Fruit fly (Drosophila melanogaster) whole organism, embryonic: ENCODE results near the gene Ythdc1.

Experiments
- Adf1 ChIP-seq: fragments of 200-800 bp; sonication (Bioruptor generic); IDR thresholded peaks from 2 replicates; pipeline ENCODE4 v1.3.6; 2022; ENCODE audit warnings: missing biosample characterization, missing genetic modification characterization
- Asciz ChIP-seq: fragments of 200-800 bp; sonication (Bioruptor generic); optimal IDR thresholded peaks from 2 replicates; lab custom pipeline; 2017; ENCODE audit warnings: missing biosample characterization, mild to moderate bottlenecking, missing genetic modification characterization, missing genetic modification reagents
- Blimp-1 ChIP-seq: fragments of 200-800 bp; sonication (Bioruptor generic); optimal IDR thresholded peaks from 3 replicates; lab custom pipeline; 2018; ENCODE audit warnings: missing biosample characterization, missing genetic modification characterization, mild to moderate bottlenecking, moderate library complexity, missing genetic modification reagents
- CG10543 ChIP-seq: fragments of 200-800 bp; sonication (Bioruptor generic); optimal IDR thresholded peaks from 3 replicates; lab custom pipeline; 2017; ENCODE audit warnings: missing biosample characterization, mild to moderate bottlenecking, missing genetic modification characterization, moderate library complexity
- CG12104 ChIP-seq: fragments of 200-800 bp; sonication (Bioruptor generic); optimal IDR thresholded peaks from 3 replicates; lab custom pipeline; 2016; ENCODE audit warnings: missing biosample characterization, missing genetic modification characterization
- CG12391 ChIP-seq: fragments of 200-800 bp; sonication (Bioruptor generic); optimal IDR thresholded peaks from 3 replicates; lab custom pipeline; 2018; ENCODE audit warnings: missing biosample characterization, mild to moderate bottlenecking, missing genetic modification characterization, moderate library complexity
- CG12744 ChIP-seq: fragments of 200-800 bp; sonication (Bioruptor generic); optimal IDR thresholded peaks from 2 replicates; lab custom pipeline; 2016; ENCODE audit warnings: missing biosample characterization, missing genetic modification characterization
- CG13287 ChIP-seq: fragments of 200-800 bp; sonication (Bioruptor generic); IDR thresholded peaks from 2 replicates; pipeline ENCODE4 v1.3.6; 2022; ENCODE audit warnings: missing biosample characterization, missing genetic modification characterization; ENCODE audit not compliant: partially characterized antibody
- CG14441 ChIP-seq: fragments of 200-800 bp; sonication (Bioruptor generic); IDR thresholded peaks from 2 replicates; pipeline ENCODE4 v1.3.6; 2022; ENCODE audit warnings: missing biosample characterization, missing genetic modification characterization
- CG15269 ChIP-seq: fragments of 200-800 bp; sonication (Bioruptor generic); optimal IDR thresholded peaks from 2 replicates; lab custom pipeline; 2018; ENCODE audit warnings: missing biosample characterization, mild to moderate bottlenecking, missing genetic modification characterization, moderate library complexity
- CG15514 ChIP-seq: fragments of 200-800 bp; sonication (Bioruptor generic); optimal IDR thresholded peaks from 3 replicates; lab custom pipeline; 2017; ENCODE audit warnings: missing biosample characterization, missing genetic modification characterization, mild to moderate bottlenecking, moderate library complexity, missing genetic modification reagents
- CG30020 ChIP-seq: fragments of 200-800 bp; optimal IDR thresholded peaks from 2 replicates; lab custom pipeline; 2019; ENCODE audit warnings: missing biosample characterization, mild to moderate bottlenecking, missing genetic modification characterization, moderate library complexity
- CG30403 ChIP-seq: fragments of 200-800 bp; sonication (Bioruptor generic); optimal IDR thresholded peaks from 3 replicates; lab custom pipeline; 2016; ENCODE audit warnings: missing biosample characterization, missing genetic modification characterization
- CG34376 ChIP-seq: fragments of 200-800 bp; sonication (Bioruptor generic); optimal IDR thresholded peaks from 2 replicates; lab custom pipeline; 2018; ENCODE audit warnings: missing biosample characterization, mild to moderate bottlenecking, missing genetic modification characterization
- CG3847 ChIP-seq: fragments of 200-800 bp; sonication (Bioruptor generic); IDR thresholded peaks from 2 replicates; pipeline ENCODE4 v1.3.6; 2022; ENCODE audit warnings: missing biosample characterization, missing genetic modification characterization
- CG4617 ChIP-seq: fragments of 200-800 bp; sonication (Bioruptor generic); optimal IDR thresholded peaks from 3 replicates; lab custom pipeline; 2016; ENCODE audit warnings: missing biosample characterization, missing genetic modification characterization, borderline replicate concordance
- CG7556 ChIP-seq: fragments of 200-800 bp; sonication (Bioruptor generic); optimal IDR thresholded peaks from 2 replicates; lab custom pipeline; 2017; ENCODE audit warnings: missing biosample characterization, mild to moderate bottlenecking, missing genetic modification characterization
- CG8765 ChIP-seq: fragments of 200-800 bp; sonication (Bioruptor generic); IDR thresholded peaks from 2 replicates; pipeline ENCODE4 v1.3.6; 2022; ENCODE audit warnings: missing biosample characterization, missing genetic modification characterization
- CG9876 ChIP-seq: fragments of 200-800 bp; sonication (Bioruptor generic); optimal IDR thresholded peaks from 2 replicates; lab custom pipeline; 2016; ENCODE audit warnings: missing biosample characterization, missing genetic modification characterization
- E2f2 ChIP-seq: fragments of 200-800 bp; sonication (Bioruptor generic); IDR thresholded peaks from 2 replicates; pipeline ENCODE4 v1.3.6; 2022; ENCODE audit warnings: missing biosample characterization, missing genetic modification characterization
- HmgD ChIP-seq: fragments of 200-800 bp; sonication (Bioruptor generic); optimal IDR thresholded peaks from 3 replicates; lab custom pipeline; 2016; ENCODE audit warnings: missing biosample characterization, missing genetic modification characterization
- Hmr ChIP-seq: fragments of 200-800 bp; sonication (Bioruptor generic); optimal IDR thresholded peaks from 3 replicates; lab custom pipeline; 2017; ENCODE audit warnings: mild to moderate bottlenecking, missing biosample characterization, missing genetic modification reagents, missing genetic modification characterization
- Kr ChIP-seq: fragments of 200-800 bp; sonication (Bioruptor generic); optimal IDR thresholded peaks from 2 replicates; lab custom pipeline; 2017; ENCODE audit warnings: missing biosample characterization, mild to moderate bottlenecking, missing genetic modification characterization
- Lhr ChIP-seq: fragments of 200-800 bp; sonication (Bioruptor generic); optimal IDR thresholded peaks from 3 replicates; lab custom pipeline; 2017; ENCODE audit warnings: mild to moderate bottlenecking, missing biosample characterization, missing genetic modification reagents, missing genetic modification characterization
- Opbp ChIP-seq: fragments of 200-800 bp; sonication (Bioruptor generic); IDR thresholded peaks from 3 replicates; pipeline ENCODE4 v1.3.6; 2022; ENCODE audit warnings: missing biosample characterization, missing genetic modification characterization; ENCODE audit not compliant: partially characterized antibody
- Spps ChIP-seq: fragments of 200-800 bp; sonication (Bioruptor generic); optimal IDR thresholded peaks from 2 replicates; lab custom pipeline; 2018; ENCODE audit warnings: missing biosample characterization, mild to moderate bottlenecking, missing genetic modification characterization
- Sry-β ChIP-seq: fragments of 200-800 bp; sonication (Bioruptor generic); optimal IDR thresholded peaks from 2 replicates; lab custom pipeline; 2018; ENCODE audit warnings: missing biosample characterization, mild to moderate bottlenecking, missing genetic modification characterization, moderate library complexity
- Tbp ChIP-seq: fragments of >200 bp; optimal IDR thresholded peaks from 2 replicates; lab custom pipeline; 2018; ENCODE audit warnings: missing biosample characterization, missing genetic modification characterization
- ara ChIP-seq: fragments of 200-800 bp; sonication (Bioruptor generic); IDR thresholded peaks from 2 replicates; pipeline ENCODE4 v1.3.6; 2022; ENCODE audit warnings: missing biosample characterization, missing genetic modification characterization
- chif ChIP-seq, 2 experiments: fragments of 200-800 bp; sonication (Bioruptor generic); optimal IDR thresholded peaks; 3 replicates each; lab custom pipeline; 2016; ENCODE audit warnings: missing biosample characterization in 2 of 2, missing genetic modification characterization in 2 of 2
- dm ChIP-seq: fragments of 200-800 bp; sonication (Bioruptor generic); optimal IDR thresholded peaks from 3 replicates; lab custom pipeline; 2016; ENCODE audit warnings: missing biosample characterization, missing genetic modification characterization
- dmrt11E ChIP-seq: fragments of 200-800 bp; sonication (Bioruptor generic); optimal IDR thresholded peaks from 3 replicates; lab custom pipeline; 2018; ENCODE audit warnings: missing biosample characterization, mild to moderate bottlenecking, missing genetic modification characterization, moderate library complexity
- emc ChIP-seq: fragments of 200-800 bp; sonication (Bioruptor generic); optimal IDR thresholded peaks from 2 replicates; lab custom pipeline; 2016; ENCODE audit warnings: missing biosample characterization, missing genetic modification characterization
- gfzf ChIP-seq: fragments of 200-800 bp; sonication (Bioruptor generic); optimal IDR thresholded peaks from 2 replicates; lab custom pipeline; 2016; ENCODE audit warnings: missing biosample characterization, mild to moderate bottlenecking, missing genetic modification characterization, moderate library complexity
- h ChIP-seq: fragments of >200 bp; optimal IDR thresholded peaks from 2 replicates; lab custom pipeline; 2017
- klu ChIP-seq: fragments of 200-800 bp; sonication (Bioruptor generic); IDR thresholded peaks from 2 replicates; pipeline ENCODE4 v1.3.6; 2022; ENCODE audit warnings: missing biosample characterization, missing genetic modification characterization
- knrl ChIP-seq: fragments of 200-800 bp; sonication (Bioruptor generic); IDR thresholded peaks from 3 replicates; pipeline ENCODE4 v1.3.6; 2022; ENCODE audit warnings: missing biosample characterization, missing genetic modification characterization; ENCODE audit not compliant: partially characterized antibody
- maf-S ChIP-seq: fragments of 200-800 bp; sonication (Bioruptor generic); optimal IDR thresholded peaks from 2 replicates; lab custom pipeline; 2016; ENCODE audit warnings: missing biosample characterization, missing genetic modification characterization
- nom ChIP-seq: fragments of 200-800 bp; sonication (Bioruptor generic); optimal IDR thresholded peaks from 2 replicates; lab custom pipeline; 2017; ENCODE audit warnings: missing biosample characterization, missing genetic modification characterization, mild to moderate bottlenecking, moderate library complexity, missing genetic modification reagents
- pb ChIP-seq: fragments of 200-800 bp; sonication (Bioruptor generic); optimal IDR thresholded peaks from 3 replicates; lab custom pipeline; 2016; ENCODE audit warnings: missing biosample characterization, missing genetic modification characterization
- phol ChIP-seq: fragments of 200-800 bp; sonication (Bioruptor generic); optimal IDR thresholded peaks from 3 replicates; lab custom pipeline; 2018; ENCODE audit warnings: missing biosample characterization, mild to moderate bottlenecking, missing genetic modification characterization, moderate library complexity
- psq ChIP-seq: fragments of 200-800 bp; sonication (Bioruptor generic); optimal IDR thresholded peaks from 2 replicates; lab custom pipeline; 2017; ENCODE audit warnings: missing biosample characterization, missing genetic modification characterization
- ro ChIP-seq: fragments of 200-800 bp; sonication (Bioruptor generic); IDR thresholded peaks from 2 replicates; pipeline ENCODE4 v1.3.6; 2022; ENCODE audit warnings: missing biosample characterization, missing genetic modification characterization
- sens ChIP-seq: fragments of 200-800 bp; sonication (Bioruptor generic); peaks from one replicate; lab custom pipeline; 2016; ENCODE audit warnings: missing biosample characterization, missing genetic modification characterization
- seq ChIP-seq: fragments of 200-800 bp; sonication (Bioruptor generic); IDR thresholded peaks from 2 replicates; pipeline ENCODE4 v1.3.6; 2022; ENCODE audit warnings: missing biosample characterization, missing genetic modification characterization
- sna ChIP-seq: fragments of 200-800 bp; sonication (Bioruptor generic); IDR thresholded peaks from 2 replicates; pipeline ENCODE4 v1.3.6; 2022; ENCODE audit warnings: missing biosample characterization, missing genetic modification characterization; ENCODE audit not compliant: partially characterized antibody
- tx ChIP-seq: fragments of 200-800 bp; sonication (Bioruptor generic); optimal IDR thresholded peaks from 2 replicates; lab custom pipeline; 2016; ENCODE audit warnings: missing biosample characterization, missing genetic modification characterization
- usp ChIP-seq: fragments of >200 bp; optimal IDR thresholded peaks from 2 replicates; lab custom pipeline; 2017; ENCODE audit warnings: missing biosample characterization, missing genetic modification characterization

Gene Ythdc1

dm6 chr3L:3325925-3326903, 47.8 kb downstream of the Ythdc1 start, which contains the start of gene Gtpx:
TSS of gene Gtpx (plus strand) at chr3L:3326265.
- TF ChIP-seq Asciz (GFP tag; lab: Kevin White, UChicago), result no peak
- TF ChIP-seq CG14441, result peak; percentile 51; the same call in 1 of the 2 replicates
- TF ChIP-seq Lhr, result peak; percentile 83
- TF ChIP-seq nom (GFP tag; lab: Kevin White, UChicago), result peak; percentile 87
- no peak for TF ChIP-seq usp (GFP tag; lab: Kevin White, UChicago)
- no peak for TF ChIP-seq CG8765 (GFP tag; lab: Robert Waterston, UW)
- TF ChIP-seq CG12391, result peak; percentile 70
- peak; percentile 91 for TF ChIP-seq sens (GFP tag; lab: Kevin White, UChicago)
- TF ChIP-seq klu (GFP tag; lab: Robert Waterston, UW), result no peak
- TF ChIP-seq HmgD (GFP tag; lab: Kevin White, UChicago), result peak; percentile 29
- peak; percentile 46 for TF ChIP-seq CG10543
- TF ChIP-seq tx (GFP tag; lab: Kevin White, UChicago), result peak; percentile 40
- TF ChIP-seq Spps, result no peak
- no peak for TF ChIP-seq Tbp (GFP tag; lab: Kevin White, UChicago)
- TF ChIP-seq CG13287, result peak; percentile 38; the same call in 1 of the 2 replicates
- no peak for TF ChIP-seq CG12104 (GFP tag; lab: Kevin White, UChicago)
- TF ChIP-seq dmrt11E (tag; lab: Kevin White, UChicago), result peak; percentile 8
- no peak for TF ChIP-seq psq
- TF ChIP-seq dm (GFP tag; lab: Kevin White, UChicago), result peak; percentile 28
- peak; percentile 84 for TF ChIP-seq CG3847
- peak; percentile 44 for TF ChIP-seq maf-S (GFP tag; lab: Kevin White, UChicago)
- no peak for TF ChIP-seq CG9876 (GFP tag; lab: Kevin White, UChicago)
- TF ChIP-seq ara (GFP tag; lab: Robert Waterston, UW), result no peak
- peak; percentile 17; the same call in 1 of the 3 replicates for TF ChIP-seq knrl
- TF ChIP-seq pb, result no peak
- TF ChIP-seq E2f2 (GFP tag; lab: Robert Waterston, UW), result peak; percentile 86
- peak; percentile 37 for TF ChIP-seq Blimp-1 (GFP tag; lab: Kevin White, UChicago)
- TF ChIP-seq CG7556 (GFP tag; lab: Kevin White, UChicago), result peak; percentile 8
- no peak for TF ChIP-seq Opbp
- peak; percentile 35 for TF ChIP-seq CG30020 (tag; lab: Kevin White, UChicago)
- TF ChIP-seq CG30403 (GFP tag; lab: Kevin White, UChicago), result peak; percentile 62
- peak; percentile 57 for TF ChIP-seq phol (tag; lab: Kevin White, UChicago)
- peak; percentile 87 for TF ChIP-seq gfzf (GFP tag; lab: Kevin White, UChicago)
- peak; percentile 5 for TF ChIP-seq CG34376
- 0 out of 2 replicates have a peak, but pooled peaks have one; percentile 16 for TF ChIP-seq Adf1
- TF ChIP-seq CG15514, result peak; percentile 63
- TF ChIP-seq CG12744 (GFP tag; lab: Kevin White, UChicago), result peak; percentile 7
- no peak for TF ChIP-seq Kr
- TF ChIP-seq CG4617 (GFP tag; lab: Kevin White, UChicago), result peak; percentile 10
- no peak for TF ChIP-seq emc (GFP tag; lab: Kevin White, UChicago)
- TF ChIP-seq CG15269, result peak; percentile 26
- no peak for TF ChIP-seq seq (GFP tag; lab: Robert Waterston, UW)
- TF ChIP-seq ro, result no peak
- TF ChIP-seq h (lab: Kevin White, UChicago), result no peak
- TF ChIP-seq Hmr (GFP tag; lab: Kevin White, UChicago), result peak; percentile 56
- no peak for TF ChIP-seq sna (GFP tag; lab: Robert Waterston, UW)
- no peak for TF ChIP-seq Sry-β (GFP tag; lab: Kevin White, UChicago)
- peak in 1 of 2 experiments; percentile 37 for TF ChIP-seq chif (GFP tag; optimal IDR thresholded peaks at IDR 0.05; lab: Kevin White, UChicago)
